Fruit fly (Drosophila melanogaster): ENCODE measurements around the gene CG10600.

DNA sequence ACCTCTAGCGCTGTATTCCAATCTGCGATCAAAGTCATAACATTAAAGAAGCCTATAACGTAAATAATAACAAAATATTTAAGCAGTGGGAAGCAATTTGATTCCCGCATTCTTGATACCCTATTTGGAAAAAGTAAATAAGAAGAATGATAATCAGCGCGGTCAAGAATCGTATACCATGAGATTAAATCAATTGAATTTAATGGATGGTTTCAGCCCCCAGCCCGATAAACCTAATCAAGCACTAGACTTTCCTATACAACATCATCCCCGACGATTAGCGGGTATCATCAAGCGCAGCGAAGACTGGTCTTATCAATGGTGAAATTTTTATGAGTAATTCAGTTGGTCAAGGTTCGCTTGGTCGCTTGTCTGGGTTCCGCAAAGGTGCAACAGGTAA, 4.1 kb upstream of the CG10600 start:
- TF ChIP-seq CG8478 (optimal IDR thresholded peaks at IDR 0.05) (no peak), CTCF (optimal IDR thresholded peaks at IDR 0.05) (no peak)

Data from S2 (cell line).